Fruit fly (Drosophila melanogaster) whole organism, embryonic: Measurements from ENCODE around the gene MRP.
A peak's percentile ranks its signal among the peaks of the same experiment; 100 is the strongest.

ENCODE experiments used
- Ada2b ChIP-seq: fragments of 200-800 bp; sonication (Bioruptor generic); IDR thresholded peaks from 2 replicates; pipeline ENCODE4 v1.3.6; 2022; ENCODE audit warnings: missing biosample characterization, missing genetic modification characterization
- CG11085 ChIP-seq: fragments of 200-800 bp; sonication (Bioruptor generic); IDR thresholded peaks from 2 replicates; pipeline ENCODE4 v1.3.6; 2022; ENCODE audit warnings: missing biosample characterization, missing genetic modification characterization
- CG14860 ChIP-seq: fragments of 200-800 bp; sonication (Bioruptor generic); IDR thresholded peaks from 3 replicates; pipeline ENCODE4 v1.3.6; 2022; ENCODE audit warnings: missing biosample characterization, missing genetic modification characterization; ENCODE audit not compliant: partially characterized antibody
- CG14965 ChIP-seq: fragments of 200-800 bp; sonication (Bioruptor generic); optimal IDR thresholded peaks from 2 replicates; lab custom pipeline; 2016; ENCODE audit warnings: missing biosample characterization, missing genetic modification characterization, borderline replicate concordance
- CG15073 ChIP-seq: fragments of 200-800 bp; sonication (Bioruptor generic); optimal IDR thresholded peaks from 2 replicates; lab custom pipeline; 2016; ENCODE audit warnings: missing biosample characterization, missing genetic modification characterization
- CG15601 ChIP-seq: fragments of 200-800 bp; sonication (Bioruptor generic); optimal IDR thresholded peaks from 3 replicates; lab custom pipeline; 2019; ENCODE audit warnings: missing biosample characterization, mild to moderate bottlenecking, missing genetic modification characterization, moderate library complexity
- CG16863 ChIP-seq: fragments of 200-800 bp; sonication (Bioruptor generic); optimal IDR thresholded peaks from 3 replicates; lab custom pipeline; 2016; ENCODE audit warnings: missing biosample characterization, missing genetic modification characterization
- CG1832 ChIP-seq: fragments of 200-800 bp; sonication (Bioruptor generic); optimal IDR thresholded peaks from 2 replicates; lab custom pipeline; 2017; ENCODE audit warnings: missing biosample characterization, mild to moderate bottlenecking, missing genetic modification characterization, inconsistent platforms
- CG18599 ChIP-seq: fragments of 200-800 bp; sonication (Bioruptor generic); optimal IDR thresholded peaks from 3 replicates; lab custom pipeline; 2017; ENCODE audit warnings: missing biosample characterization, missing genetic modification characterization, mild to moderate bottlenecking, moderate library complexity, missing genetic modification reagents
- CG32532 ChIP-seq: fragments of 200-800 bp; sonication (Bioruptor generic); IDR thresholded peaks from 2 replicates; pipeline ENCODE4 v1.3.6; 2022; ENCODE audit warnings: missing biosample characterization, missing genetic modification characterization
- CG33557 ChIP-seq: fragments of 200-800 bp; sonication (Bioruptor generic); optimal IDR thresholded peaks from 2 replicates; lab custom pipeline; 2019; ENCODE audit warnings: missing biosample characterization, mild to moderate bottlenecking, missing genetic modification characterization, moderate library complexity
- CG3847 ChIP-seq: fragments of 200-800 bp; sonication (Bioruptor generic); IDR thresholded peaks from 2 replicates; pipeline ENCODE4 v1.3.6; 2022; ENCODE audit warnings: missing biosample characterization, missing genetic modification characterization
- CG7745 ChIP-seq: fragments of 200-800 bp; sonication (Bioruptor generic); optimal IDR thresholded peaks from 2 replicates; lab custom pipeline; 2018; ENCODE audit warnings: missing biosample characterization, mild to moderate bottlenecking, missing genetic modification characterization, moderate library complexity
- CG8290 ChIP-seq, 3 experiments: fragments of 200-800 bp; sonication (Bioruptor generic); optimal IDR thresholded peaks; 2 replicates each; lab custom pipeline; 2016 to 2019; ENCODE audit warnings: missing biosample characterization in 3 of 3, missing genetic modification characterization in 3 of 3, mild to moderate bottlenecking in 2 of 3, moderate library complexity in 1 of 3
- CHES-1-like ChIP-seq: fragments of 200-800 bp; sonication (Bioruptor generic); optimal IDR thresholded peaks from 2 replicates; lab custom pipeline; 2016; ENCODE audit warnings: missing biosample characterization, missing genetic modification characterization
- CTCF ChIP-seq: fragments of 200-800 bp; sonication (Bioruptor generic); optimal IDR thresholded peaks from 2 replicates; lab custom pipeline; 2017; ENCODE audit warnings: missing biosample characterization, mild to moderate bottlenecking, missing genetic modification characterization, moderate library complexity
- Deaf1 ChIP-seq: fragments of 200-800 bp; optimal IDR thresholded peaks from 3 replicates; lab custom pipeline; 2019; ENCODE audit warnings: missing biosample characterization, mild to moderate bottlenecking, missing genetic modification characterization, moderate library complexity
- Dll ChIP-seq: fragments of 200-800 bp; sonication (Bioruptor generic); IDR thresholded peaks from 4 replicates; pipeline ENCODE4 v1.3.6; 2022; ENCODE audit warnings: missing biosample characterization, missing genetic modification characterization; ENCODE audit not compliant: partially characterized antibody
- Doc3 ChIP-seq: fragments of 200-800 bp; sonication (Bioruptor generic); IDR thresholded peaks from 3 replicates; pipeline ENCODE4 v1.3.6; 2022; ENCODE audit warnings: missing biosample characterization, missing genetic modification characterization; ENCODE audit not compliant: partially characterized antibody
- ERR ChIP-seq: fragments of 200-800 bp; sonication (Bioruptor generic); optimal IDR thresholded peaks from 2 replicates; lab custom pipeline; 2016; ENCODE audit warnings: missing biosample characterization, missing genetic modification characterization
- Elba2 ChIP-seq: fragments of 200-800 bp; sonication (Bioruptor generic); optimal IDR thresholded peaks from 3 replicates; lab custom pipeline; 2016; ENCODE audit warnings: missing biosample characterization, missing genetic modification characterization
- HmgZ ChIP-seq: fragments of 200-800 bp; sonication (Bioruptor generic); optimal IDR thresholded peaks from 2 replicates; lab custom pipeline; 2018; ENCODE audit warnings: missing biosample characterization, mild to moderate bottlenecking, missing genetic modification characterization
- Lpt ChIP-seq: fragments of >200 bp; optimal IDR thresholded peaks from 2 replicates; lab custom pipeline; 2018; ENCODE audit warnings: missing biosample characterization, missing genetic modification characterization
- Nf-YB ChIP-seq: fragments of 200-800 bp; sonication (Bioruptor generic); optimal IDR thresholded peaks from 3 replicates; lab custom pipeline; 2019; ENCODE audit warnings: missing biosample characterization, mild to moderate bottlenecking, missing genetic modification characterization, moderate library complexity
- Sin3A ChIP-seq: fragments of >200 bp; optimal IDR thresholded peaks from 2 replicates; lab custom pipeline; 2018
- Sry-δ ChIP-seq: fragments of 200-800 bp; sonication (Bioruptor generic); optimal IDR thresholded peaks from 2 replicates; lab custom pipeline; 2016; ENCODE audit warnings: missing biosample characterization, missing genetic modification characterization
- TFAM ChIP-seq: fragments of 200-800 bp; sonication (Bioruptor generic); optimal IDR thresholded peaks from 2 replicates; lab custom pipeline; 2017; ENCODE audit warnings: missing biosample characterization, missing genetic modification characterization, inconsistent platforms
- Usf ChIP-seq: fragments of 200-800 bp; sonication (Bioruptor generic); optimal IDR thresholded peaks from 2 replicates; lab custom pipeline; 2017; ENCODE audit warnings: missing genotype, missing biosample characterization, missing genetic modification characterization
- Xbp1 ChIP-seq: fragments of 200-800 bp; sonication (Bioruptor generic); optimal IDR thresholded peaks from 3 replicates; lab custom pipeline; 2016; ENCODE audit warnings: missing biosample characterization, mild to moderate bottlenecking, missing genetic modification characterization
- ab ChIP-seq: fragments of 200-800 bp; sonication (Bioruptor generic); optimal IDR thresholded peaks from 2 replicates; lab custom pipeline; 2016; ENCODE audit warnings: missing biosample characterization, missing genetic modification characterization
- al ChIP-seq: fragments of 200-800 bp; sonication (Bioruptor generic); IDR thresholded peaks from 2 replicates; pipeline ENCODE4 v1.3.6; 2022; ENCODE audit warnings: missing biosample characterization, missing genetic modification characterization
- aop ChIP-seq: fragments of 200-800 bp; sonication (Bioruptor generic); IDR thresholded peaks from 2 replicates; pipeline ENCODE4 v1.3.6; 2022; ENCODE audit warnings: missing biosample characterization, missing genetic modification characterization
- ap ChIP-seq: fragments of 200-800 bp; sonication (Bioruptor generic); IDR thresholded peaks from 2 replicates; pipeline ENCODE4 v1.3.6; 2022; ENCODE audit warnings: missing biosample characterization, missing genetic modification characterization
- btn ChIP-seq: fragments of 200-800 bp; sonication (Bioruptor generic); optimal IDR thresholded peaks from 2 replicates; lab custom pipeline; 2016; ENCODE audit warnings: missing biosample characterization, missing genetic modification characterization
- corto ChIP-seq: fragments of 200-800 bp; sonication (Bioruptor generic); optimal IDR thresholded peaks from 2 replicates; lab custom pipeline; 2016; ENCODE audit warnings: missing biosample characterization, mild to moderate bottlenecking, missing genetic modification characterization, moderate library complexity
- dati ChIP-seq: fragments of 200-800 bp; sonication (Bioruptor generic); IDR thresholded peaks from 2 replicates; pipeline ENCODE4 v1.3.6; 2022; ENCODE audit warnings: missing biosample characterization, missing genetic modification characterization
- dysf ChIP-seq: fragments of 200-800 bp; sonication (Bioruptor generic); IDR thresholded peaks from 3 replicates; pipeline ENCODE4 v1.3.6; 2022; ENCODE audit warnings: missing biosample characterization, missing genetic modification characterization
- esg ChIP-seq: fragments of 200-800 bp; sonication (Bioruptor generic); conservative IDR thresholded peaks from 2 replicates; pipeline ENCODE4 v1.3.6; 2022; ENCODE audit warnings: missing biosample characterization, missing genetic modification characterization
- grau ChIP-seq: fragments of 200-800 bp; optimal IDR thresholded peaks from 3 replicates; lab custom pipeline; 2019; ENCODE audit warnings: missing biosample characterization, mild to moderate bottlenecking, missing genetic modification characterization, moderate library complexity
- insv ChIP-seq, 2 experiments: fragments of 200-800 bp; sonication (Bioruptor generic); optimal IDR thresholded peaks; 3 replicates each; lab custom pipeline; 2016 to 2018; ENCODE audit warnings: missing biosample characterization in 2 of 2, missing genetic modification characterization in 2 of 2
- inv ChIP-seq: fragments of 200-800 bp; sonication (Bioruptor generic); IDR thresholded peaks from 2 replicates; pipeline ENCODE4 v1.3.6; 2022; ENCODE audit warnings: missing biosample characterization, missing genetic modification characterization; ENCODE audit not compliant: partially characterized antibody
- kah ChIP-seq: fragments of 200-800 bp; sonication (Bioruptor generic); optimal IDR thresholded peaks from 2 replicates; lab custom pipeline; 2018; ENCODE audit warnings: missing biosample characterization, mild to moderate bottlenecking, missing genetic modification characterization
- ken ChIP-seq: fragments of 200-800 bp; sonication (Bioruptor generic); IDR thresholded peaks from 3 replicates; pipeline ENCODE4 v1.3.6; 2022; ENCODE audit warnings: missing biosample characterization, missing genetic modification characterization
- maf-S ChIP-seq: fragments of 200-800 bp; sonication (Bioruptor generic); optimal IDR thresholded peaks from 2 replicates; lab custom pipeline; 2016; ENCODE audit warnings: missing biosample characterization, missing genetic modification characterization
- nom ChIP-seq: fragments of 200-800 bp; sonication (Bioruptor generic); optimal IDR thresholded peaks from 2 replicates; lab custom pipeline; 2017; ENCODE audit warnings: missing biosample characterization, missing genetic modification characterization, mild to moderate bottlenecking, moderate library complexity, missing genetic modification reagents
- pan ChIP-seq, 4 experiments: fragments of >200 bp in 3 of 4; fragments of 200-800 bp in 1 of 4; sonication (Bioruptor generic) in 1 of 4; optimal IDR thresholded peaks in 3 of 4; IDR thresholded peaks in 1 of 4; 2 replicates each; pipeline versions ENCODE4 v1.3.6 to Lab custom; 2017 to 2022; ENCODE audit warnings: missing biosample characterization in 2 of 4, missing genetic modification characterization in 2 of 4, mixed read lengths in 1 of 4
- salm ChIP-seq: fragments of 200-800 bp; sonication (Bioruptor generic); optimal IDR thresholded peaks from 2 replicates; lab custom pipeline; 2018; ENCODE audit warnings: missing biosample characterization, mild to moderate bottlenecking, missing genetic modification characterization
- twi ChIP-seq: fragments of 200-800 bp; optimal IDR thresholded peaks from 2 replicates; lab custom pipeline; 2019; ENCODE audit warnings: missing biosample characterization, mild to moderate bottlenecking, missing genetic modification characterization, moderate library complexity
- unc-4 ChIP-seq: fragments of 200-800 bp; sonication (Bioruptor generic); IDR thresholded peaks from 2 replicates; pipeline ENCODE4 v1.3.6; 2022; ENCODE audit warnings: missing biosample characterization, missing genetic modification characterization; ENCODE audit not compliant: partially characterized antibody
- vfl ChIP-seq: fragments of 200-800 bp; sonication (Bioruptor generic); optimal IDR thresholded peaks from 2 replicates; lab custom pipeline; 2016; ENCODE audit warnings: missing biosample characterization, missing genetic modification characterization

Gene MRP

dm6 chr2L:12692343-12693079, 26.3 kb upstream of the MRP start, which contains the start of the genes CCT4 and CG6153 (continued):
- TF ChIP-seq Dll (GFP tag; lab: Robert Waterston, UW) (peak; percentile 46; the same call in 1 of the 4 replicates), CG1832 (no peak), inv (GFP tag; lab: Robert Waterston, UW) (no peak), unc-4 (GFP tag; lab: Robert Waterston, UW) (peak; percentile 38), CG15601 (tag; lab: Kevin White, UChicago) (no peak), CG18599 (no peak), btn (GFP tag; lab: Kevin White, UChicago) (no peak), aop (GFP tag; lab: Robert Waterston, UW) (no peak), CG8290 (GFP tag; optimal IDR thresholded peaks at IDR 0.05; lab: Kevin White, UChicago) (no peak), CG8290 (tag; optimal IDR thresholded peaks at IDR 0.05; lab: Kevin White, UChicago) (no peak), CG16863 (no peak), HmgZ (tag; lab: Kevin White, UChicago) (peak; percentile 3), Xbp1 (GFP tag; lab: Kevin White, UChicago) (no peak), Ada2b (GFP tag; lab: Robert Waterston, UW) (no peak), kah (GFP tag; lab: Kevin White, UChicago) (peak; percentile 58), ERR (GFP tag; lab: Kevin White, UChicago) (no peak), CG33557 (GFP tag; lab: Kevin White, UChicago) (no peak), al (GFP tag; lab: Robert Waterston, UW) (no peak), ken (no peak), Elba2 (GFP tag; lab: Kevin White, UChicago) (no peak), dati (GFP tag; lab: Robert Waterston, UW) (no peak), Usf (GFP tag; lab: Kevin White, UChicago) (no peak), CG14965 (no peak), CG15073 (no peak), CTCF (no peak), Nf-YB (GFP tag; lab: Kevin White, UChicago) (no peak), ap (GFP tag; lab: Robert Waterston, UW) (no peak), CG11085 (no peak), grau (tag; lab: Kevin White, UChicago) (no peak), ab (GFP tag; lab: Kevin White, UChicago) (no peak), CG14860 (GFP tag; lab: Robert Waterston, UW) (no peak), Sin3A (lab: Kevin White, UChicago) (peak; percentile 83), CG32532 (GFP tag; lab: Robert Waterston, UW) (no peak), nom (no peak), Sry-δ (GFP tag; lab: Kevin White, UChicago) (peak; percentile 44), pan (optimal IDR thresholded peaks at IDR 0.05; lab: Kevin White, UChicago) (no peak), pan (GFP tag; optimal IDR thresholded peaks at IDR 0.05 in 1 of 2, IDR thresholded peaks at IDR 0.05 in 1 of 2) (no peak), Deaf1 (no peak), Doc3 (GFP tag; lab: Robert Waterston, UW) (0 out of 3 replicates have a peak, but pooled peaks have one; percentile 12), TFAM (GFP tag; lab: Kevin White, UChicago) (no peak), vfl (GFP tag; lab: Kevin White, UChicago) (no peak), esg (GFP tag; lab: Robert Waterston, UW) (no peak), Lpt (no peak), twi (no peak), CG7745 (no peak), CG3847 (GFP tag; lab: Robert Waterston, UW) (no peak), insv (GFP tag; optimal IDR thresholded peaks at IDR 0.05; lab: Kevin White, UChicago) (no peak), CHES-1-like (GFP tag; lab: Kevin White, UChicago) (peak; percentile 4), corto (GFP tag; lab: Kevin White, UChicago) (no peak), salm (tag; lab: Kevin White, UChicago) (no peak), maf-S (GFP tag; lab: Kevin White, UChicago) (no peak), dysf (no peak)
